Worm (Caenorhabditis elegans): ENCODE measurements around the gene T01B7.13.
A peak's percentile ranks its signal among the peaks of the same experiment; 100 is the strongest.

Gene T01B7.13

DNA sequence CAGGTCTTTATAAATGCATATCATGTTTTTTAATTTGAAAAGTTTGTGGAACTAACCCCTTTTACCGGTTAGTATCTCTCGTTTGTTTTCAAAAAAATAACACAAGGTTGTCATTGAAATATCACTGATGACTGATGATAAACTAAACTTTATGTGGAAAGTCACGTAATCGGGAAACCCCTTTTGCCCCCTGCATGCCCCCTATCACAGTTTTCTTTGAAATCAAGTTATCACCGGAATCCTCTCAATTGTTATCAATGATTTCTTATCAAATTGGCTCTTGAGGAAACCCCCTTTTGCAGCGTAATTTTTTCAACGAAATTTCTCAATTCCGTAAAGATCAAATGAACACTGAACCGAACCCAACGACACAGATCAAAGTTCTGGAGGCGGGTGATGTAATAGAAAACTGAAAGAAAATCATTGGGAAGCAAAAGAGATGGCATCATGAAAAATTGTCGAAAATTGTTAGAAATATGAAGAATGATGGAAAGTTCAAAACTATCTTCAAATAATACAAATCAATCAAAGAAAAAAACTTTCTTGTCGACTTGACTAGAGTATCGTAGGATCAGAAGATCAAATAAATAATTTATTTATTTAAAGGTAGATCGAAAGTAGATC is 25.2 kb downstream of the T01B7.13 start:
- TF ChIP-seq vab-15 (tag; optimal IDR thresholded peaks at IDR 0.05) (no peak), tbx-2 (tag; optimal IDR thresholded peaks at IDR 0.05) (peak; percentile 65), lir-3 (tag; optimal IDR thresholded peaks at IDR 0.05; ENCODE audit: poor library complexity) (no peak), unc-62 (GFP tag; optimal IDR thresholded peaks at IDR 0.05) (no peak), egl-13 (tag; optimal IDR thresholded peaks at IDR 0.05) (no peak), ets-5 (GFP tag; IDR thresholded peaks at IDR 0.05) (no peak), unc-30 (tag; optimal IDR thresholded peaks at IDR 0.05) (no peak), nhr-90 (tag; optimal IDR thresholded peaks at IDR 0.05; ENCODE audit: poor library complexity) (peak; percentile 74), fos-1 (tag; optimal IDR thresholded peaks at IDR 0.05) (peak; percentile 41), ces-1 (GFP tag; optimal IDR thresholded peaks at IDR 0.05) (no peak), nhr-19 (GFP tag; conservative IDR thresholded peaks at IDR 0.05) (peak; percentile 77), irx-1 (tag; optimal IDR thresholded peaks at IDR 0.05) (no peak), hpl-2 (GFP tag; optimal IDR thresholded peaks at IDR 0.05) (no peak), unc-130 (tag; optimal IDR thresholded peaks at IDR 0.05) (peak; percentile 23), lin-14 (GFP tag; optimal IDR thresholded peaks at IDR 0.05) (peak; percentile 80), nhr-47 (tag; optimal IDR thresholded peaks at IDR 0.05) (peak; percentile 45), ceh-88 (GFP tag; IDR thresholded peaks at IDR 0.05) (no peak), ztf-11 (tag; optimal IDR thresholded peaks at IDR 0.05) (no peak), zag-1 (tag; optimal IDR thresholded peaks at IDR 0.05) (no peak), lsy-2 (tag; optimal IDR thresholded peaks at IDR 0.05) (peak; percentile 5), sox-4 (tag; optimal IDR thresholded peaks at IDR 0.05) (no peak), lin-13 (GFP tag; optimal IDR thresholded peaks at IDR 0.05) (no peak), elt-2 (tag; optimal IDR thresholded peaks at IDR 0.05) (peak; percentile 93), tlp-1 (tag; optimal IDR thresholded peaks at IDR 0.05) (no peak), lin-35 (GFP tag; optimal IDR thresholded peaks at IDR 0.05) (peak in 1 of 2 experiments; percentile 40), Y116A8C.19 (tag; optimal IDR thresholded peaks at IDR 0.05; ENCODE audit: borderline replicate concordance) (no peak), aha-1 (tag; optimal IDR thresholded peaks at IDR 0.05) (peak; percentile 46), isw-1 (GFP tag; IDR thresholded peaks at IDR 0.05) (no peak), ceh-90 (tag; optimal IDR thresholded peaks at IDR 0.05) (no peak), dsc-1 (tag; optimal IDR thresholded peaks at IDR 0.05) (no peak), nhr-76 (tag; optimal IDR thresholded peaks at IDR 0.05) (no peak), mdl-1 (tag; optimal IDR thresholded peaks at IDR 0.05) (peak in 1 of 2 experiments; percentile 63), mef-2 (tag; optimal IDR thresholded peaks at IDR 0.05) (no peak), hlh-17 (GFP tag; optimal IDR thresholded peaks at IDR 0.05; ENCODE audit: borderline replicate concordance) (no peak), grh-1 (GFP tag; IDR thresholded peaks at IDR 0.05) (peak; percentile 76), C34B4.2 (tag; optimal IDR thresholded peaks at IDR 0.05) (no peak), blmp-1 (tag; optimal IDR thresholded peaks at IDR 0.05) (peak; percentile 83), fkh-8 (tag; optimal IDR thresholded peaks at IDR 0.05) (no peak), ceh-82 (tag; optimal IDR thresholded peaks at IDR 0.05) (no peak), swsn-7 (tag; optimal IDR thresholded peaks at IDR 0.05) (no peak), nhr-85 (tag) (peak; percentile 96), unc-86 (tag; optimal IDR thresholded peaks at IDR 0.05) (no peak), nhr-12 (tag; optimal IDR thresholded peaks at IDR 0.05) (no peak), C04F5.9 (tag; optimal IDR thresholded peaks at IDR 0.05) (no peak), sup-37 (GFP tag; optimal IDR thresholded peaks at IDR 0.05) (no peak), lin-15B (tag; optimal IDR thresholded peaks at IDR 0.05) (no peak), hlh-4 (tag; optimal IDR thresholded peaks at IDR 0.05) (no peak), nhr-84 (tag; optimal IDR thresholded peaks at IDR 0.05) (no peak), rnt-1 (tag; optimal IDR thresholded peaks at IDR 0.05) (no peak), C16A3.4 (tag; optimal IDR thresholded peaks at IDR 0.05) (peak; percentile 14), nhr-11 (tag; optimal IDR thresholded peaks at IDR 0.05) (no peak), elt-3 (tag; optimal IDR thresholded peaks at IDR 0.05) (peak; percentile 77 to 97 (median 95)), nhr-71 (tag; optimal IDR thresholded peaks at IDR 0.05) (peak; percentile 83)

All from whole organism, L1 larva.